Fruit fly (Drosophila melanogaster) Kc167 (cell line): ENCODE measurements around the gene indra.

Source experiments
- Myc ChIP-seq: fragments of >200 bp; optimal IDR thresholded peaks from 2 replicates; lab custom pipeline; 2017; ENCODE audit warnings: missing external identifiers
- Sin3A ChIP-seq: fragments of >200 bp; optimal IDR thresholded peaks from 2 replicates; lab custom pipeline; 2018; ENCODE audit warnings: missing external identifiers
- h ChIP-seq: fragments of >200 bp; optimal IDR thresholded peaks from 3 replicates; lab custom pipeline; 2018; ENCODE audit warnings: missing external identifiers
- insv ChIP-seq: fragments of >200 bp; optimal IDR thresholded peaks from 3 replicates; lab custom pipeline; 2018; ENCODE audit warnings: missing external identifiers
- psq ChIP-seq: fragments of >200 bp; optimal IDR thresholded peaks from 2 replicates; lab custom pipeline; 2017; ENCODE audit warnings: missing external identifiers
- ttk ChIP-seq: sonication (Bioruptor generic); optimal IDR thresholded peaks from 2 replicates; lab custom pipeline; 2017; ENCODE audit warnings: missing external identifiers

DNA sequence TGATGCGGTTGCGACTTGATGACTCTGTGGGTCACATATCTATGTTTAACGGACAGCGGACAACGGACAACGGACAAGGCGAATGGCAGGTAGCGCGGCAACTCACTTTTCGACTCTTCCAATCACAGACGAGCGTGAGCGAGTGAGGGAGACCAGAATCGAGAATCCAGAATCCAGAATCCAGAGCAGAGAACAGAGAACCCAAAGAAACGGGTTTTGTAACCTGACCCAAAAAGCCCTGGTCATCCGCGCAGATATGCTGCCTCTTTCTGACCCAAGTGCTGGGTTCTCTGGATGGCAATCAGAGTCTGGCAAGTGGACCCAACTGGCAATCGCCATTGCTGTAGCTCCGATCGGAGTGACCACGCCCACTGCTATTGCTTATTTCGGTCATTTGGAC lies 22.2 kb upstream of the indra start:
- no peak for TF ChIP-seq psq (lab: Kevin White, UChicago)
- TF ChIP-seq Sin3A (lab: Kevin White, UChicago), result no peak
- no peak for TF ChIP-seq insv (lab: Kevin White, UChicago)
- TF ChIP-seq ttk (lab: Kevin White, UChicago), result no peak
- TF ChIP-seq h (lab: Kevin White, UChicago), result no peak
- no peak for TF ChIP-seq Myc (lab: Kevin White, UChicago)
